Fruit fly (Drosophila melanogaster) whole organism, embryonic: ENCODE data around the gene CG4291.

Source experiments
- B-H2 ChIP-seq: fragments of 200-800 bp; sonication (Bioruptor generic); optimal IDR thresholded peaks from 2 replicates; lab custom pipeline; 2018; ENCODE audit warnings: missing biosample characterization, mild to moderate bottlenecking, missing genetic modification characterization
- Blimp-1 ChIP-seq: fragments of 200-800 bp; sonication (Bioruptor generic); optimal IDR thresholded peaks from 3 replicates; lab custom pipeline; 2018; ENCODE audit warnings: missing biosample characterization, missing genetic modification characterization, mild to moderate bottlenecking, moderate library complexity, missing genetic modification reagents
- CG10267 ChIP-seq: fragments of 200-800 bp; sonication (Bioruptor generic); optimal IDR thresholded peaks from 2 replicates; lab custom pipeline; 2018; ENCODE audit warnings: missing biosample characterization, mild to moderate bottlenecking, missing genetic modification characterization, moderate library complexity
- CG11695 ChIP-seq: fragments of 200-800 bp; sonication (Bioruptor generic); IDR thresholded peaks from 3 replicates; pipeline ENCODE4 v1.3.6; 2022; ENCODE audit warnings: missing biosample characterization, missing genetic modification characterization
- CG11696 ChIP-seq: fragments of 200-800 bp; sonication (Bioruptor generic); IDR thresholded peaks from 2 replicates; pipeline ENCODE4 v1.3.6; 2022; ENCODE audit warnings: missing biosample characterization, missing genetic modification characterization
- CG1233 ChIP-seq: fragments of 200-800 bp; sonication (Bioruptor generic); optimal IDR thresholded peaks from 4 replicates; lab custom pipeline; 2018; ENCODE audit warnings: missing biosample characterization, mild to moderate bottlenecking, missing genetic modification characterization
- CG12659 ChIP-seq: fragments of 200-800 bp; sonication (Bioruptor generic); optimal IDR thresholded peaks from 3 replicates; lab custom pipeline; 2017; ENCODE audit warnings: mild to moderate bottlenecking, missing biosample characterization, missing genetic modification reagents, missing genetic modification characterization
- CG13424 ChIP-seq: fragments of 200-800 bp; sonication (Bioruptor generic); optimal IDR thresholded peaks from 2 replicates; lab custom pipeline; 2019; ENCODE audit warnings: missing biosample characterization, mild to moderate bottlenecking, missing genetic modification characterization, moderate library complexity
- CG14441 ChIP-seq: fragments of 200-800 bp; sonication (Bioruptor generic); IDR thresholded peaks from 2 replicates; pipeline ENCODE4 v1.3.6; 2022; ENCODE audit warnings: missing biosample characterization, missing genetic modification characterization
- CG15073 ChIP-seq: fragments of 200-800 bp; sonication (Bioruptor generic); optimal IDR thresholded peaks from 2 replicates; lab custom pipeline; 2016; ENCODE audit warnings: missing biosample characterization, missing genetic modification characterization
- CG17359 ChIP-seq: fragments of 200-800 bp; sonication (Bioruptor generic); optimal IDR thresholded peaks from 3 replicates; lab custom pipeline; 2018; ENCODE audit warnings: missing biosample characterization, mild to moderate bottlenecking, missing genetic modification characterization, moderate library complexity
- CG17912 ChIP-seq: fragments of 200-800 bp; sonication (Bioruptor generic); optimal IDR thresholded peaks from 2 replicates; lab custom pipeline; 2018; ENCODE audit warnings: missing biosample characterization, mild to moderate bottlenecking, missing genetic modification characterization
- CG18599 ChIP-seq: fragments of 200-800 bp; sonication (Bioruptor generic); optimal IDR thresholded peaks from 3 replicates; lab custom pipeline; 2017; ENCODE audit warnings: missing biosample characterization, missing genetic modification characterization, mild to moderate bottlenecking, moderate library complexity, missing genetic modification reagents
- CG31365 ChIP-seq: fragments of 200-800 bp; sonication (Bioruptor generic); optimal IDR thresholded peaks from 2 replicates; lab custom pipeline; 2018; ENCODE audit warnings: missing biosample characterization, mild to moderate bottlenecking, missing genetic modification characterization
- CG4424 ChIP-seq: fragments of 200-800 bp; sonication (Bioruptor generic); optimal IDR thresholded peaks from 3 replicates; lab custom pipeline; 2016; ENCODE audit warnings: missing biosample characterization, missing genetic modification characterization
- CG4617 ChIP-seq: fragments of 200-800 bp; sonication (Bioruptor generic); optimal IDR thresholded peaks from 3 replicates; lab custom pipeline; 2016; ENCODE audit warnings: missing biosample characterization, missing genetic modification characterization, borderline replicate concordance
- CG7271 ChIP-seq: fragments of 200-800 bp; sonication (Bioruptor generic); optimal IDR thresholded peaks from 2 replicates; lab custom pipeline; 2018; ENCODE audit warnings: missing biosample characterization, mild to moderate bottlenecking, missing genetic modification characterization, moderate library complexity
- CG7357 ChIP-seq: fragments of 200-800 bp; sonication (Bioruptor generic); IDR thresholded peaks from 3 replicates; pipeline ENCODE4 v1.3.6; 2022; ENCODE audit warnings: missing biosample characterization, missing genetic modification characterization
- CkIIα-i1 ChIP-seq: fragments of 200-800 bp; sonication (Bioruptor generic); IDR thresholded peaks from 2 replicates; pipeline ENCODE4 v1.3.6; 2022; ENCODE audit warnings: missing biosample characterization, missing genetic modification characterization
- Dbx ChIP-seq: fragments of 200-800 bp; sonication (Bioruptor generic); IDR thresholded peaks from 3 replicates; pipeline ENCODE4 v1.3.6; 2022; ENCODE audit warnings: missing biosample characterization, missing genetic modification characterization
- Eip74EF ChIP-seq, 2 experiments: fragments of 200-800 bp in 1 of 2; fragments of >200 bp in 1 of 2; sonication (Bioruptor generic) in 1 of 2; optimal IDR thresholded peaks; 2 replicates each; lab custom pipeline; 2017 to 2019; ENCODE audit warnings: missing biosample characterization in 2 of 2, missing genetic modification characterization in 2 of 2, mild to moderate bottlenecking in 1 of 2, moderate library complexity in 1 of 2
- HLH54F ChIP-seq: fragments of 200-800 bp; sonication (Bioruptor generic); optimal IDR thresholded peaks from 3 replicates; lab custom pipeline; 2016; ENCODE audit warnings: missing biosample characterization, missing genetic modification characterization
- HmgD ChIP-seq: fragments of 200-800 bp; sonication (Bioruptor generic); optimal IDR thresholded peaks from 3 replicates; lab custom pipeline; 2016; ENCODE audit warnings: missing biosample characterization, missing genetic modification characterization
- Hr3 ChIP-seq: fragments of 200-800 bp; sonication (Bioruptor generic); optimal IDR thresholded peaks from 3 replicates; lab custom pipeline; 2016; ENCODE audit warnings: missing biosample characterization, missing genetic modification characterization
- Jarid2 ChIP-seq: fragments of 200-800 bp; sonication (Bioruptor generic); optimal IDR thresholded peaks from 3 replicates; lab custom pipeline; 2017; ENCODE audit warnings: mild to moderate bottlenecking, missing biosample characterization, missing genetic modification reagents, missing genetic modification characterization
- Kr ChIP-seq: fragments of 200-800 bp; sonication (Bioruptor generic); optimal IDR thresholded peaks from 2 replicates; lab custom pipeline; 2017; ENCODE audit warnings: missing biosample characterization, mild to moderate bottlenecking, missing genetic modification characterization
- NfI ChIP-seq: fragments of 200-800 bp; sonication (Bioruptor generic); optimal IDR thresholded peaks from 3 replicates; lab custom pipeline; 2018; ENCODE audit warnings: missing biosample characterization, mild to moderate bottlenecking, missing genetic modification characterization, moderate library complexity
- PHDP ChIP-seq: fragments of 200-800 bp; sonication (Bioruptor generic); optimal IDR thresholded peaks from 3 replicates; lab custom pipeline; 2018; ENCODE audit warnings: missing biosample characterization, mild to moderate bottlenecking, missing genetic modification characterization, moderate library complexity
- Ptx1 ChIP-seq: fragments of 200-800 bp; sonication (Bioruptor generic); IDR thresholded peaks from 2 replicates; pipeline ENCODE4 v1.3.6; 2022; ENCODE audit warnings: missing biosample characterization, missing genetic modification characterization
- Sry-β ChIP-seq: fragments of 200-800 bp; sonication (Bioruptor generic); optimal IDR thresholded peaks from 2 replicates; lab custom pipeline; 2018; ENCODE audit warnings: missing biosample characterization, mild to moderate bottlenecking, missing genetic modification characterization, moderate library complexity
- YL-1 ChIP-seq: fragments of 200-800 bp; sonication (Bioruptor generic); optimal IDR thresholded peaks from 3 replicates; lab custom pipeline; 2017; ENCODE audit warnings: missing biosample characterization, mild to moderate bottlenecking, missing genetic modification characterization
- bbx ChIP-seq: fragments of 200-800 bp; sonication (Bioruptor generic); IDR thresholded peaks from 2 replicates; pipeline ENCODE4 v1.3.6; 2022; ENCODE audit warnings: missing biosample characterization, missing genetic modification characterization; ENCODE audit not compliant: partially characterized antibody
- bigmax ChIP-seq: fragments of 200-800 bp; sonication (Bioruptor generic); optimal IDR thresholded peaks from 2 replicates; lab custom pipeline; 2018; ENCODE audit warnings: missing biosample characterization, mild to moderate bottlenecking, missing genetic modification characterization
- cwo ChIP-seq: fragments of 200-800 bp; sonication (Bioruptor generic); optimal IDR thresholded peaks from 3 replicates; lab custom pipeline; 2017; ENCODE audit warnings: missing biosample characterization, missing genetic modification characterization, mild to moderate bottlenecking, moderate library complexity, missing genetic modification reagents
- danr ChIP-seq: fragments of 200-800 bp; sonication (Bioruptor generic); IDR thresholded peaks from 2 replicates; pipeline ENCODE4 v1.3.6; 2022; ENCODE audit warnings: missing biosample characterization, missing genetic modification characterization
- dpn ChIP-seq, 2 experiments: fragments of 200-800 bp; sonication (Bioruptor generic); optimal IDR thresholded peaks; 3 replicates each; lab custom pipeline; 2016; ENCODE audit warnings: missing biosample characterization in 2 of 2, missing genetic modification characterization in 2 of 2
- dysf ChIP-seq: fragments of 200-800 bp; sonication (Bioruptor generic); IDR thresholded peaks from 3 replicates; pipeline ENCODE4 v1.3.6; 2022; ENCODE audit warnings: missing biosample characterization, missing genetic modification characterization
- fd102C ChIP-seq: fragments of 200-800 bp; sonication (Bioruptor generic); optimal IDR thresholded peaks from 2 replicates; lab custom pipeline; 2018; ENCODE audit warnings: missing biosample characterization, mild to moderate bottlenecking, missing genetic modification characterization, moderate library complexity
- fru ChIP-seq: fragments of >200 bp; optimal IDR thresholded peaks from 2 replicates; lab custom pipeline; 2017
- gcm2 ChIP-seq: fragments of 200-800 bp; sonication (Bioruptor generic); optimal IDR thresholded peaks from 2 replicates; lab custom pipeline; 2016; ENCODE audit warnings: missing biosample characterization, missing genetic modification characterization
- jigr1 ChIP-seq: fragments of 200-800 bp; sonication (Bioruptor generic); IDR thresholded peaks from 3 replicates; pipeline ENCODE4 v1.3.6; 2022; ENCODE audit warnings: missing biosample characterization, missing genetic modification characterization
- nerfin-2 ChIP-seq: fragments of 200-800 bp; sonication (Bioruptor generic); IDR thresholded peaks from 2 replicates; pipeline ENCODE4 v1.3.6; 2022; ENCODE audit warnings: missing biosample characterization, missing genetic modification characterization; ENCODE audit not compliant: partially characterized antibody
- onecut ChIP-seq: fragments of 200-800 bp; sonication (Bioruptor generic); IDR thresholded peaks from 2 replicates; pipeline ENCODE4 v1.3.6; 2022; ENCODE audit warnings: missing biosample characterization, missing genetic modification characterization
- p53 ChIP-seq: fragments of 200-800 bp; sonication (Bioruptor generic); optimal IDR thresholded peaks from 2 replicates; lab custom pipeline; 2016; ENCODE audit warnings: missing biosample characterization, missing genetic modification characterization
- pnt ChIP-seq: fragments of 200-800 bp; sonication (Bioruptor generic); optimal IDR thresholded peaks from 3 replicates; lab custom pipeline; 2016; ENCODE audit warnings: missing biosample characterization, missing genetic modification characterization
- ro ChIP-seq: fragments of 200-800 bp; sonication (Bioruptor generic); IDR thresholded peaks from 2 replicates; pipeline ENCODE4 v1.3.6; 2022; ENCODE audit warnings: missing biosample characterization, missing genetic modification characterization
- stc ChIP-seq: fragments of 200-800 bp; sonication (Bioruptor generic); IDR thresholded peaks from 2 replicates; pipeline ENCODE4 v1.3.6; 2022; ENCODE audit warnings: missing biosample characterization, missing genetic modification characterization
- unpg ChIP-seq: fragments of 200-800 bp; sonication (Bioruptor generic); optimal IDR thresholded peaks from 3 replicates; lab custom pipeline; 2018; ENCODE audit warnings: missing biosample characterization, mild to moderate bottlenecking, missing genetic modification characterization, moderate library complexity
- vnd ChIP-seq: fragments of 200-800 bp; sonication (Bioruptor generic); IDR thresholded peaks from 3 replicates; pipeline ENCODE4 v1.3.6; 2022; ENCODE audit warnings: missing biosample characterization, missing genetic modification characterization; ENCODE audit not compliant: partially characterized antibody
- z ChIP-seq: fragments of 200-800 bp; sonication (Bioruptor generic); IDR thresholded peaks from 3 replicates; pipeline ENCODE4 v1.3.6; 2022; ENCODE audit warnings: missing biosample characterization, missing genetic modification characterization

The CG4291 gene

DNA sequence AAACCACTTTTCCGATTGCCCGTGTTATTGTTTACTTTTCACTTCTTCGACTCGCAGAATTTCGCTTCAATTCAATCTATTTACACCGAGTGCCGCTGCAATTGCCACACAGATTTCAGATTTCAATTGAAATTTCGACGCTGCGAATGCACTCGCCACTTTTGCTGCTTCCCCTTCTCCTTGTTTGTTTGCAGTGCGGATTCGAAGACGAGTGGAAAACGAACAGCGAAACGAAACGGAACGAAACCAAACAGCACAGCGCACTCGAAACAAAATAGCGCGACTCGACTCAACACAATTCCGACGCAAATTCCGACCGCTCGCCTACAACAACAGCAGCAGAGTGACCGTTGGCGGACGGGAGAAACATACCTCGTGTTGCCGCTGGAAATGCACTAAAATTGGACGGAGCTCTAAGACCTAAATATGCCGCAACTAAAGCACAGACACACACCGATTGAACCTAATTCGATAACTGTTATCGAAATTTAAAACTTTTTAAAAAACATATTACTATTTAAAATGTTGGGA is 1.7 kb downstream of the CG4291 start, which contains the start of gene drongo (continued):
- TF ChIP-seq onecut (peak; percentile 50), p53 (GFP tag; lab: Kevin White, UChicago) (peak; percentile 50), pnt (GFP tag; lab: Kevin White, UChicago) (no peak), Kr (GFP tag; lab: Kevin White, UChicago) (no peak), Sry-β (peak; percentile 7), CG17359 (tag; lab: Kevin White, UChicago) (peak; percentile 9), nerfin-2 (GFP tag; lab: Robert Waterston, UW) (no peak), dpn (GFP tag; optimal IDR thresholded peaks at IDR 0.05; lab: Kevin White, UChicago) (peak in 1 of 2 experiments; percentile 44), vnd (GFP tag; lab: Robert Waterston, UW) (no peak), danr (GFP tag; lab: Robert Waterston, UW) (no peak), fd102C (no peak), CG11695 (GFP tag; lab: Robert Waterston, UW) (no peak), Blimp-1 (GFP tag; lab: Kevin White, UChicago) (no peak), CG11696 (GFP tag; lab: Robert Waterston, UW) (no peak), jigr1 (GFP tag; lab: Robert Waterston, UW) (no peak), HmgD (GFP tag; lab: Kevin White, UChicago) (peak; percentile 67), Dbx (GFP tag; lab: Robert Waterston, UW) (peak; percentile 48; the same call in 2 of the 3 replicates), YL-1 (GFP tag; lab: Kevin White, UChicago) (peak; percentile 37), CG14441 (GFP tag; lab: Robert Waterston, UW) (peak; percentile 32; the same call in 1 of the 2 replicates), cwo (GFP tag; lab: Kevin White, UChicago) (no peak), unpg (GFP tag; lab: Kevin White, UChicago) (no peak), dysf (no peak), CG7357 (GFP tag; lab: Robert Waterston, UW) (0 out of 3 replicates have a peak, but pooled peaks have one; percentile 20), stc (GFP tag; lab: Robert Waterston, UW) (no peak; the same call in 1 of the 2 replicates), CkIIα-i1 (GFP tag; lab: Robert Waterston, UW) (no peak), PHDP (peak; percentile 55), ro (no peak), B-H2 (GFP tag; lab: Kevin White, UChicago) (peak; percentile 57), CG7271 (tag; lab: Kevin White, UChicago) (no peak), CG4424 (GFP tag; lab: Kevin White, UChicago) (no peak), Hr3 (GFP tag; lab: Kevin White, UChicago) (no peak), CG4617 (GFP tag; lab: Kevin White, UChicago) (peak; percentile 4), CG18599 (peak; percentile 24), CG31365 (tag; lab: Kevin White, UChicago) (peak; percentile 6), CG17912 (GFP tag; lab: Kevin White, UChicago) (peak; percentile 70), gcm2 (GFP tag; lab: Kevin White, UChicago) (no peak), Eip74EF (GFP tag; optimal IDR thresholded peaks at IDR 0.05; lab: Kevin White, UChicago) (peak in 1 of 2 experiments; percentile 10), CG1233 (GFP tag; lab: Kevin White, UChicago) (no peak), z (no peak), Ptx1 (GFP tag; lab: Robert Waterston, UW) (no peak), NfI (peak; percentile 34), bbx (peak; percentile 65), CG13424 (tag; lab: Kevin White, UChicago) (peak; percentile 13), HLH54F (GFP tag; lab: Kevin White, UChicago) (no peak), Jarid2 (GFP tag; lab: Kevin White, UChicago) (peak; percentile 97), bigmax (GFP tag; lab: Kevin White, UChicago) (no peak), CG12659 (peak; percentile 92), fru (lab: Kevin White, UChicago) (no peak), CG15073 (GFP tag; lab: Kevin White, UChicago) (no peak), CG10267 (tag; lab: Kevin White, UChicago) (peak; percentile 51)
